Fruit fly (Drosophila melanogaster): ENCODE results near the gene CG33293.

DNA sequence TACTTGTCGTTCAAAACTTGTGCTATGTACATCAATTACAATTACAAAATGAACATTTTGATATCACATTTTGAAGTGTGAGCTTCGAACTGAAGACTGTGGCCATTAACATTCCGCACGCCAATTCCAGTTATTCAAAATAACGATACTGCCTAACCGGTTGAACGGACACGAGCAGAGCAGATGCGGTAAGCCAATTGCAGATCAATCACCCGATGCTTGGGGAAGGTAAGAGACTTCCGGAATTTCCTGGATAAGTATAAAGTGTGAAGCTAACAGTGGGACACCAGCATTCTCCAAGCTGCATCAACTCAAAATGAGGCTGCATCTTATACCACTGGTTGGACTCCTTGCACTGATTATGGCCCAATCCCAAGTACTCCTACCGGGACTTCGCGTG, 16.7 kb downstream of the CG33293 start, which contains the start of gene CG14664:
- TF ChIP-seq EcR (GFP tag; optimal IDR thresholded peaks at IDR 0.05) (no peak), usp (GFP tag; optimal IDR thresholded peaks at IDR 0.05) (no peak), CG8478 (optimal IDR thresholded peaks at IDR 0.05) (no peak), pan (optimal IDR thresholded peaks at IDR 0.05) (no peak), psq (optimal IDR thresholded peaks at IDR 0.05) (no peak)
